Fruit fly (Drosophila melanogaster) whole organism, wandering third instar larva: Measurements from ENCODE around the gene mRpL12.

Experiments used
- Abd-B ChIP-seq: fragments of >200 bp; optimal IDR thresholded peaks from 2 replicates; lab custom pipeline; 2017; ENCODE audit warnings: missing biosample characterization, missing genetic modification characterization
- CG32264 ChIP-seq: fragments of 200-800 bp; sonication (Bioruptor generic); optimal IDR thresholded peaks from 2 replicates; lab custom pipeline; 2016; ENCODE audit warnings: missing biosample characterization, missing genetic modification characterization
- CG9705 ChIP-seq: fragments of 200-800 bp; sonication (Bioruptor generic); optimal IDR thresholded peaks from 2 replicates; lab custom pipeline; 2018; ENCODE audit warnings: missing biosample characterization, mild to moderate bottlenecking, missing genetic modification characterization
- CrebA ChIP-seq: fragments of 200-800 bp; sonication (Bioruptor generic); optimal IDR thresholded peaks from 2 replicates; lab custom pipeline; 2016; ENCODE audit warnings: missing biosample characterization, mild to moderate bottlenecking, missing genetic modification characterization, borderline replicate concordance
- Dfd ChIP-seq: fragments of >200 bp; optimal IDR thresholded peaks from 2 replicates; lab custom pipeline; 2017; ENCODE audit warnings: missing biosample characterization, missing genetic modification characterization
- Dif ChIP-seq: fragments of 200-275, 200-300 bp; sonication (Bioruptor generic); optimal IDR thresholded peaks from 2 replicates; lab custom pipeline; 2018; ENCODE audit warnings: missing biosample characterization, missing genetic modification characterization; ENCODE audit not compliant: partially characterized antibody
- GATAd ChIP-seq: sonication (Bioruptor generic); optimal IDR thresholded peaks from 2 replicates; lab custom pipeline; 2016; ENCODE audit warnings: missing biosample characterization, missing genetic modification characterization
- HLH106 ChIP-seq: fragments of 200-800 bp; optimal IDR thresholded peaks from 3 replicates; lab custom pipeline; 2019; ENCODE audit warnings: missing biosample characterization, mild to moderate bottlenecking, missing genetic modification characterization, moderate library complexity
- Hnf4 ChIP-seq: fragments of 200-800 bp; sonication (Bioruptor generic); optimal IDR thresholded peaks from 2 replicates; lab custom pipeline; 2016; ENCODE audit warnings: missing biosample characterization, mild to moderate bottlenecking, missing genetic modification characterization
- Hr78 ChIP-seq: fragments of >200 bp; optimal IDR thresholded peaks from 2 replicates; lab custom pipeline; 2017; ENCODE audit warnings: missing biosample characterization, missing genetic modification characterization
- Hr83 ChIP-seq: fragments of 200-300 bp; sonication (Bioruptor generic); optimal IDR thresholded peaks from 2 replicates; lab custom pipeline; 2016; ENCODE audit warnings: missing biosample characterization, mild to moderate bottlenecking, missing genetic modification characterization, moderate library complexity; ENCODE audit not compliant: poor library complexity, severe bottlenecking
- Jra ChIP-seq: sonication (Bioruptor generic); optimal IDR thresholded peaks from 2 replicates; lab custom pipeline; 2016; ENCODE audit warnings: missing biosample characterization, missing genetic modification characterization
- Mio ChIP-seq: sonication (Bioruptor generic); optimal IDR thresholded peaks from 2 replicates; lab custom pipeline; 2016; ENCODE audit warnings: missing biosample characterization, missing genetic modification characterization
- Myc ChIP-seq: fragments of >200 bp; optimal IDR thresholded peaks from 2 replicates; lab custom pipeline; 2017
- N ChIP-seq: fragments of >200 bp; optimal IDR thresholded peaks from 2 replicates; lab custom pipeline; 2018; ENCODE audit warnings: missing biosample characterization, missing external identifiers, missing genetic modification characterization
- OdsH ChIP-seq: fragments of 200-800 bp; sonication (Bioruptor generic); optimal IDR thresholded peaks from 2 replicates; lab custom pipeline; 2016; ENCODE audit warnings: missing biosample characterization, mild to moderate bottlenecking, missing genetic modification characterization
- Rel ChIP-seq, 2 experiments: fragments of 200-800 bp; sonication (Bioruptor generic) in 1 of 2; optimal IDR thresholded peaks; 2 replicates in 1 of 2; 3 replicates in 1 of 2; lab custom pipeline; 2016 to 2019; ENCODE audit warnings: mild to moderate bottlenecking in 2 of 2, missing biosample characterization in 2 of 2, missing genetic modification characterization in 2 of 2, moderate library complexity in 1 of 2
- Sp1 ChIP-seq: fragments of 200-800 bp; sonication (Bioruptor generic); optimal IDR thresholded peaks from 3 replicates; lab custom pipeline; 2019; ENCODE audit warnings: missing biosample characterization, mild to moderate bottlenecking, missing genetic modification characterization, moderate library complexity
- Vsx2 ChIP-seq: fragments of 200-300, 225-300 bp; sonication (Bioruptor generic); optimal IDR thresholded peaks from 2 replicates; lab custom pipeline; 2018; ENCODE audit warnings: missing biosample characterization, missing genetic modification characterization; ENCODE audit not compliant: partially characterized antibody
- br ChIP-seq: fragments of 200-800 bp; sonication (Bioruptor generic); optimal IDR thresholded peaks from 2 replicates; lab custom pipeline; 2016; ENCODE audit warnings: missing biosample characterization, missing genetic modification characterization
- brk ChIP-seq: fragments of 200-800 bp; sonication (Bioruptor generic); optimal IDR thresholded peaks from 2 replicates; lab custom pipeline; 2016; ENCODE audit warnings: missing biosample characterization, mild to moderate bottlenecking, missing genetic modification characterization
- dl ChIP-seq, 2 experiments: fragments of 175-275, 200-275 bp in 1 of 2; fragments of 200-275 bp in 1 of 2; sonication (Bioruptor generic); optimal IDR thresholded peaks; lab custom pipeline; 2018; ENCODE audit warnings: mild to moderate bottlenecking in 2 of 2, missing biosample characterization in 2 of 2, missing genetic modification characterization in 2 of 2, moderate library complexity in 2 of 2; ENCODE audit not compliant: partially characterized antibody in 2 of 2, insufficient read depth in 1 of 2
- dmrt93B ChIP-seq: fragments of 200-800 bp; sonication (Bioruptor generic); optimal IDR thresholded peaks from 2 replicates; lab custom pipeline; 2018; ENCODE audit warnings: missing biosample characterization, mild to moderate bottlenecking, missing genetic modification characterization
- dsf ChIP-seq: sonication (Bioruptor generic); optimal IDR thresholded peaks from 2 replicates; lab custom pipeline; 2016; ENCODE audit warnings: missing biosample characterization, missing genetic modification characterization, borderline replicate concordance
- ey ChIP-seq: fragments of 200-800 bp; sonication (Bioruptor generic); optimal IDR thresholded peaks from 2 replicates; lab custom pipeline; 2016; ENCODE audit warnings: missing biosample characterization, missing genetic modification characterization
- foxo ChIP-seq, 2 experiments: fragments of 200-800 bp; sonication (Bioruptor generic); optimal IDR thresholded peaks; 2 replicates in 1 of 2; 3 replicates in 1 of 2; lab custom pipeline; 2016 to 2017; ENCODE audit warnings: missing biosample characterization in 2 of 2, missing genetic modification characterization in 2 of 2
- fru ChIP-seq: fragments of 200-800 bp; sonication (Bioruptor generic); optimal IDR thresholded peaks from 3 replicates; lab custom pipeline; 2016; ENCODE audit warnings: missing biosample characterization, mild to moderate bottlenecking, missing genetic modification characterization
- h ChIP-seq: fragments of 200-800 bp; sonication (Bioruptor generic); optimal IDR thresholded peaks from 3 replicates; lab custom pipeline; 2016; ENCODE audit warnings: missing biosample characterization, mild to moderate bottlenecking, missing genetic modification characterization
- jim ChIP-seq: fragments of 175-275, 200-325 bp; sonication (Bioruptor generic); optimal IDR thresholded peaks from 2 replicates; lab custom pipeline; 2016; ENCODE audit warnings: missing biosample characterization, mild to moderate bottlenecking, missing genetic modification characterization
- lola ChIP-seq: fragments of >200 bp; optimal IDR thresholded peaks from 2 replicates; lab custom pipeline; 2017; ENCODE audit warnings: missing biosample characterization, missing genetic modification characterization
- pan ChIP-seq: fragments of >200 bp; optimal IDR thresholded peaks from 2 replicates; lab custom pipeline; 2017
- psq ChIP-seq: fragments of 200-800 bp; sonication (Bioruptor generic); optimal IDR thresholded peaks from 3 replicates; lab custom pipeline; 2017; ENCODE audit warnings: missing biosample characterization, mild to moderate bottlenecking, missing genetic modification characterization, moderate library complexity
- rgr ChIP-seq: fragments of 200-800 bp; sonication (Bioruptor generic); optimal IDR thresholded peaks from 3 replicates; lab custom pipeline; 2016; ENCODE audit warnings: missing biosample characterization, mild to moderate bottlenecking, missing genetic modification characterization
- sage ChIP-seq: fragments of 200-800 bp; sonication (Bioruptor generic); optimal IDR thresholded peaks from 2 replicates; lab custom pipeline; 2016; ENCODE audit warnings: missing biosample characterization, mild to moderate bottlenecking, missing genetic modification characterization
- sv ChIP-seq: fragments of 200-800 bp; sonication (Bioruptor generic); optimal IDR thresholded peaks from 3 replicates; lab custom pipeline; 2016; ENCODE audit warnings: missing biosample characterization, missing genetic modification characterization
- tai ChIP-seq: sonication (Bioruptor generic); optimal IDR thresholded peaks from 2 replicates; lab custom pipeline; 2016; ENCODE audit warnings: missing biosample characterization, missing genetic modification characterization
- usp ChIP-seq: fragments of >200 bp; optimal IDR thresholded peaks from 2 replicates; lab custom pipeline; 2017; ENCODE audit warnings: missing biosample characterization, missing genetic modification characterization
- woc ChIP-seq: sonication (Bioruptor generic); optimal IDR thresholded peaks from 2 replicates; lab custom pipeline; 2016; ENCODE audit warnings: missing biosample characterization, mild to moderate bottlenecking, missing genetic modification characterization

Gene mRpL12

dm6 chr3L:8919678-8920077, 36.9 kb upstream of the mRpL12 start:
- TF ChIP-seq dmrt93B (GFP tag; lab: Kevin White, UChicago) (no peak), fru (GFP tag; lab: Kevin White, UChicago) (no peak), Dif (no peak), N (GFP tag; lab: Kevin White, UChicago) (no peak), Rel (GFP tag; optimal IDR thresholded peaks at IDR 0.05; lab: Kevin White, UChicago) (no peak), Rel (tag; optimal IDR thresholded peaks at IDR 0.05; lab: Kevin White, UChicago) (no peak), h (GFP tag; lab: Kevin White, UChicago) (no peak), CG9705 (GFP tag; lab: Kevin White, UChicago) (no peak), CrebA (no peak), ey (GFP tag; lab: Kevin White, UChicago) (no peak), Hr78 (GFP tag; lab: Kevin White, UChicago) (no peak)

DNA sequence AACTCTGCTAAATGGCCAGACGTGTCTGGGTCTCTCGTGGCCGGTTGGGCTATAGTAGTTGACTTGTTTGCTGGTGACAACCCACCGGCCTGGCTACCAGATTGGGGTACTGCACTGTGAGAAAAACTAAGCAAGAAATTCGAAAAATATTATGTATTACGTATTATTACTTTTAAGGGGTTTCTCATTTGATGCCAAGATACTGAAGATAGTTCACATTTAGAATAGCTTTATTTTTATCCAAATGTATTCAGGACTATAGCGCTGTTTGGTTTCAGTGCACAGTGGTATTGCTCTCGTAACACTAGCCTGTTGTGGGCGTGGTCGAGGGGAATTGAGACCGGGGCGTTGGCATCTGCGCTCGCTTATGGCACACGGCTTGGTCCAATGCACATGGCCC, 35.9 kb upstream of the mRpL12 start:
- TF ChIP-seq psq (GFP tag; lab: Kevin White, UChicago) (no peak), Jra (GFP tag; lab: Kevin White, UChicago) (no peak), Sp1 (GFP tag; lab: Kevin White, UChicago) (no peak), Mio (no peak), Dfd (GFP tag; lab: Kevin White, UChicago) (no peak), br (peak; percentile 48), tai (GFP tag; lab: Kevin White, UChicago) (no peak), Myc (no peak), CG32264 (GFP tag; lab: Kevin White, UChicago) (no peak), jim (GFP tag; lab: Kevin White, UChicago) (no peak), Vsx2 (no peak), Dif (no peak), h (GFP tag; lab: Kevin White, UChicago) (peak; percentile 35), GATAd (no peak), Hnf4 (no peak), sage (GFP tag; lab: Kevin White, UChicago) (no peak), dsf (no peak), Abd-B (no peak), CG9705 (GFP tag; lab: Kevin White, UChicago) (no peak), pan (no peak), CrebA (no peak), lola (GFP tag; lab: Kevin White, UChicago) (no peak), OdsH (GFP tag; lab: Kevin White, UChicago) (peak; percentile 14), dmrt93B (GFP tag; lab: Kevin White, UChicago) (no peak), sv (GFP tag; lab: Kevin White, UChicago) (peak; percentile 15), HLH106 (tag; lab: Kevin White, UChicago) (peak; percentile 1), Hr78 (GFP tag; lab: Kevin White, UChicago) (no peak), woc (no peak), Rel (GFP tag; optimal IDR thresholded peaks at IDR 0.05; lab: Kevin White, UChicago) (no peak), Rel (tag; optimal IDR thresholded peaks at IDR 0.05; lab: Kevin White, UChicago) (no peak), brk (no peak), ey (GFP tag; lab: Kevin White, UChicago) (peak; percentile 25), foxo (GFP tag; optimal IDR thresholded peaks at IDR 0.05; lab: Kevin White, UChicago) (peak in 1 of 2 experiments; percentile 35), dl (GFP tag; optimal IDR thresholded peaks at IDR 0.05; lab: Kevin White, UChicago; ENCODE audit: insufficient read depth in 1 of 2, partially characterized antibody in 2 of 2) (no peak), fru (GFP tag; lab: Kevin White, UChicago) (peak; percentile 32), usp (GFP tag; lab: Kevin White, UChicago) (no peak), N (GFP tag; lab: Kevin White, UChicago) (no peak), Hr83 (GFP tag; lab: Kevin White, UChicago) (no peak), rgr (GFP tag; lab: Kevin White, UChicago) (peak; percentile 25)

DNA sequence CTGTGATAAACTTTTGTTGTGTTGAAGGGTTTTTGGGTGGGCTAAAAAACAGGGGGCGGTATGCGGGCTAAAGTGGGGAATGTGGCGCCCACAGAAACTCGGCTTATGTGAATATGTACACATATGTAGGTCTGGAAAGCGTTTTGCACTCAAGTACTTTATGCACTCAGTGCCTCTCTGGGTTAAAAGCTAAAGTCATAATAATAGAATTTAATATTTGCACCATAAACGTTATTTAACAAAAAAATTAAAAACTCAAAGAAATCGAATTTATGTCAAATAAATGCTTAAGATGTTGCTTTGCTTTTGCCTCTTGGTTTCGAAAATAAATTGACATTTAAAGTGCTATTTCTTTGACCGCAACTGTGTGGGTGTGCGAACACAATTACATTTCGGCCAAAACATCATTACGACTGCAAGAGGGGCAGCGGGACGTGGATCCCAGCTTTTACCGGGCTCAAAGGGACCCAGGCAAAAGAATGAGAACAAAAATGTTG, 32.1 kb upstream of the mRpL12 start:
- TF ChIP-seq ey (GFP tag; lab: Kevin White, UChicago) = peak; percentile 25
- TF ChIP-seq Jra (GFP tag; lab: Kevin White, UChicago) = no peak
- TF ChIP-seq fru (GFP tag; lab: Kevin White, UChicago) = peak; percentile 4
- TF ChIP-seq CG9705 (GFP tag; lab: Kevin White, UChicago) = no peak
- no peak for TF ChIP-seq Rel (GFP tag; optimal IDR thresholded peaks at IDR 0.05; lab: Kevin White, UChicago)
- no peak for TF ChIP-seq Rel (tag; optimal IDR thresholded peaks at IDR 0.05; lab: Kevin White, UChicago)
- TF ChIP-seq Dif = no peak
- TF ChIP-seq Abd-B = no peak
- no peak for TF ChIP-seq GATAd
- TF ChIP-seq Dfd (GFP tag; lab: Kevin White, UChicago) = no peak
- no peak for TF ChIP-seq jim (GFP tag; lab: Kevin White, UChicago)
- no peak for TF ChIP-seq Hr83 (GFP tag; lab: Kevin White, UChicago)
- no peak for TF ChIP-seq usp (GFP tag; lab: Kevin White, UChicago)
- no peak for TF ChIP-seq pan
